Fruit fly (Drosophila melanogaster): Measurements from ENCODE around the gene Mtp.

Mtp gene

dm6 chr2L:20922196-20923087 is at the start of gene Mtp:
Gene Mtp (minus strand): TSS chr2L:20922876.
- TF ChIP-seq cnc (optimal IDR thresholded peaks at IDR 0.05) (no peak), Clk (GFP tag; optimal IDR thresholded peaks at IDR 0.05) (no peak), CG12768 (GFP tag; optimal IDR thresholded peaks at IDR 0.05) (peak; percentile 45), toe (GFP tag; optimal IDR thresholded peaks at IDR 0.05) (peak; percentile 46), tj (GFP tag; optimal IDR thresholded peaks at IDR 0.05) (peak; percentile 12), CG5204 (GFP tag; optimal IDR thresholded peaks at IDR 0.05) (no peak), CG33017 (tag; optimal IDR thresholded peaks at IDR 0.05) (peak; percentile 48), CG7045 (GFP tag; optimal IDR thresholded peaks at IDR 0.05) (peak; percentile 63), CG11617 (GFP tag; optimal IDR thresholded peaks at IDR 0.05) (peak; percentile 66), Hr96 (GFP tag; optimal IDR thresholded peaks at IDR 0.05) (peak; percentile 64), CG14711 (tag; optimal IDR thresholded peaks at IDR 0.05) (peak; percentile 3), kay (GFP tag; ENCODE audit: borderline replicate concordance) (peak; percentile 42), pad (GFP tag; optimal IDR thresholded peaks at IDR 0.05) (peak; percentile 9), Mnt (GFP tag; optimal IDR thresholded peaks at IDR 0.05) (peak; percentile 22), CG7101 (tag; optimal IDR thresholded peaks at IDR 0.05) (peak; percentile 68), cic (GFP tag; optimal IDR thresholded peaks at IDR 0.05) (peak; percentile 32), bab1 (GFP tag; optimal IDR thresholded peaks at IDR 0.05) (peak; percentile 69), Crg-1 (GFP tag; optimal IDR thresholded peaks at IDR 0.05) (peak; percentile 21), ovo (GFP tag; optimal IDR thresholded peaks at IDR 0.05) (no peak), CG1620 (GFP tag; optimal IDR thresholded peaks at IDR 0.05) (peak; percentile 37)

- TF ChIP-seq cnc (optimal IDR thresholded peaks at IDR 0.05) (no peak), tj (GFP tag; optimal IDR thresholded peaks at IDR 0.05) (no peak), CG1620 (GFP tag; optimal IDR thresholded peaks at IDR 0.05) (no peak), CG12768 (GFP tag; optimal IDR thresholded peaks at IDR 0.05) (no peak)
Observed at dm6 chr2L:20971659-20972314, 49.1 kb upstream of the Mtp start.

- no peak for TF ChIP-seq CG11617 (GFP tag; optimal IDR thresholded peaks at IDR 0.05)
- TF ChIP-seq ovo (GFP tag; optimal IDR thresholded peaks at IDR 0.05): no peak
- no peak for TF ChIP-seq CG33017 (tag; optimal IDR thresholded peaks at IDR 0.05)
- TF ChIP-seq CG12768 (GFP tag; optimal IDR thresholded peaks at IDR 0.05): no peak
- peak; percentile 50 for TF ChIP-seq tj (GFP tag; optimal IDR thresholded peaks at IDR 0.05)
- no peak for TF ChIP-seq CG7045 (GFP tag; optimal IDR thresholded peaks at IDR 0.05)
- TF ChIP-seq kay (GFP tag; ENCODE audit: borderline replicate concordance): no peak
- no peak for TF ChIP-seq CG7101 (tag; optimal IDR thresholded peaks at IDR 0.05)
Observed at dm6 chr2L:20970792-20971191, 48.1 kb upstream of the Mtp start.

dm6 chr2L:20969674-20970297 is 47.1 kb upstream of the Mtp start:
- TF ChIP-seq CG14711 (tag; optimal IDR thresholded peaks at IDR 0.05) (no peak), CG33017 (tag; optimal IDR thresholded peaks at IDR 0.05) (no peak), Mnt (GFP tag; optimal IDR thresholded peaks at IDR 0.05) (no peak), cnc (optimal IDR thresholded peaks at IDR 0.05) (no peak), kay (GFP tag; ENCODE audit: borderline replicate concordance) (no peak), toe (GFP tag; optimal IDR thresholded peaks at IDR 0.05) (no peak), pad (GFP tag; optimal IDR thresholded peaks at IDR 0.05) (no peak), ovo (GFP tag; optimal IDR thresholded peaks at IDR 0.05) (no peak), cic (GFP tag; optimal IDR thresholded peaks at IDR 0.05) (no peak), CG5204 (GFP tag; optimal IDR thresholded peaks at IDR 0.05) (no peak), CG7045 (GFP tag; optimal IDR thresholded peaks at IDR 0.05) (no peak), CG12768 (GFP tag; optimal IDR thresholded peaks at IDR 0.05) (no peak), Crg-1 (GFP tag; optimal IDR thresholded peaks at IDR 0.05) (no peak), CG7101 (tag; optimal IDR thresholded peaks at IDR 0.05) (no peak), bab1 (GFP tag; optimal IDR thresholded peaks at IDR 0.05) (no peak), Hr96 (GFP tag; optimal IDR thresholded peaks at IDR 0.05) (no peak)

DNA sequence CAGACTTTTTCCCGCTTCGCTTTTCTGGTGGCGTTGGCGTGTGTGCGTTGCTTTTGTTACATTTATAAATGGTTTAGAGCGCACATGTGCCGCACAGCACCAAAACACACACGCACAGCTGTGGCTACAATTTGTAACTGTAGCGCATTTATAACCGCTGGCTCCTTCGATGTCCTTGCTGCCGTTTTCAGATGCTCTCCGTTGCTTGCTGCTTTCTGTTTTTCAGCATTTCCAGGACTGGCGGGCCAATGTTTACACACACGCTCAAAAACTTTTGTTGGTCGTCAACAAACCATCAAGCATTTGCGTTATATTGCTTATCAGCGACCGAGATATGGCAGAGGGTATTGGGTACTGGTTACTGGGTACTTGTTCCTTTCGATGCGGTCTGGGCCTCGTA is 46.1 kb upstream of the Mtp start:
- TF ChIP-seq kay (GFP tag; ENCODE audit: borderline replicate concordance) (no peak), Hr96 (GFP tag; optimal IDR thresholded peaks at IDR 0.05) (no peak), toe (GFP tag; optimal IDR thresholded peaks at IDR 0.05) (no peak), CG7045 (GFP tag; optimal IDR thresholded peaks at IDR 0.05) (no peak), CG7101 (tag; optimal IDR thresholded peaks at IDR 0.05) (no peak), CG33017 (tag; optimal IDR thresholded peaks at IDR 0.05) (no peak), CG11617 (GFP tag; optimal IDR thresholded peaks at IDR 0.05) (no peak), Crg-1 (GFP tag; optimal IDR thresholded peaks at IDR 0.05) (no peak), pad (GFP tag; optimal IDR thresholded peaks at IDR 0.05) (no peak), CG5204 (GFP tag; optimal IDR thresholded peaks at IDR 0.05) (no peak), Mnt (GFP tag; optimal IDR thresholded peaks at IDR 0.05) (no peak), CG12768 (GFP tag; optimal IDR thresholded peaks at IDR 0.05) (no peak), tj (GFP tag; optimal IDR thresholded peaks at IDR 0.05) (no peak), CG14711 (tag; optimal IDR thresholded peaks at IDR 0.05) (no peak), cic (GFP tag; optimal IDR thresholded peaks at IDR 0.05) (no peak), cnc (optimal IDR thresholded peaks at IDR 0.05) (no peak), CG1620 (GFP tag; optimal IDR thresholded peaks at IDR 0.05) (no peak), Clk (GFP tag; optimal IDR thresholded peaks at IDR 0.05) (no peak), bab1 (GFP tag; optimal IDR thresholded peaks at IDR 0.05) (no peak)

Data from whole organism, adult.